Fruit fly (Drosophila melanogaster): Measurements from ENCODE around the gene Cad96Ca.

Gene Cad96Ca

DNA sequence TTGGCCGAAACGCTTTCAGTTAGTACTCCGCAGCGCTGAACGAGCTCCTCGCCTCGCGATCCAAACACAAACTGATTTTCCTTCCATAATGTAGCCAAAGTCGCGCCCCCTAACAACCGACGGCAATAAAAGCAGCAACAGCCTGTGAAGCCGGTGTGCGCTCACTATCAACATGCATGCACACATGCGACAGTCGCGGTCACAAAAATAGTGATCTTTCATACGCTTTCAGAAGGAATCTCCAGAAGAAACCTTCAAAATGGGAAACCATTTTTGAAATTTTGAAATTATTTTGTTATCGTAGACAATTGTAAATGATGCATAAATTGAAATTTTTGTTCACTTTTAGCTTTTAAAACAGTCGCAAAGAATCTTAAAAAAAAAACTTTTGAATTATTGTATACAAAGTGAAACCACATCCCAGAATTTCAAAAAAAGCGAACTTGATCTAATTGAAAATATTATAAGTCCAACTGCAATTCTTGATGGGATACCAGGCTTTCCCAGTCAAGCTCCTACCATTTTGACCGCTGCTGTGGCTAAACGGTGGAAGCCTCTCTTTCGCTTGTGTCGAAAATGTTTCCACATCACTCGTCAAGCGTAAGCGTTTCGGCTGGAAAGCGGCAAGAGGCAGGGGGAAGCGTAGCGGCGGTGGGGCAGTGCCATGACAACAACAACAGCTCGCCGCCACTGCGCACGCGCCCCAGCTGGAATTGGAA lies 24.3 kb upstream of the Cad96Ca start, which contains the start of gene Cad96Cb:
Gene Cad96Cb, minus strand, starts transcription at position 51 of the 719 bp plus-strand sequence.
- TF ChIP-seq CG15336 (GFP tag; IDR thresholded peaks at IDR 0.05) (peak; percentile 90), Sox14 (GFP tag; optimal IDR thresholded peaks at IDR 0.05) (peak; percentile 94), eg (GFP tag; IDR thresholded peaks at IDR 0.05) (peak; percentile 80; the same call in 2 of the 3 replicates), spab (GFP tag; optimal IDR thresholded peaks at IDR 0.05) (peak; percentile 93), net (GFP tag; optimal IDR thresholded peaks at IDR 0.05) (peak; percentile 94), achi (GFP tag; optimal IDR thresholded peaks at IDR 0.05) (peak; percentile 93), topi (GFP tag; optimal IDR thresholded peaks at IDR 0.05) (peak; percentile 95), svp (GFP tag) (peak; percentile 98), OdsH (GFP tag; optimal IDR thresholded peaks at IDR 0.05) (peak; percentile 93), CG34406 (GFP tag; optimal IDR thresholded peaks at IDR 0.05) (peak; percentile 89), Smox (GFP tag; optimal IDR thresholded peaks at IDR 0.05) (peak; percentile 91), Hr39 (GFP tag; optimal IDR thresholded peaks at IDR 0.05) (peak; percentile 92), fkh (GFP tag; optimal IDR thresholded peaks at IDR 0.05) (no peak), CG9139 (GFP tag; optimal IDR thresholded peaks at IDR 0.05) (peak; percentile 79), cyc (GFP tag; optimal IDR thresholded peaks at IDR 0.05) (peak; percentile 93), CG6276 (GFP tag; optimal IDR thresholded peaks at IDR 0.05) (peak; percentile 97), Lpt (GFP tag; optimal IDR thresholded peaks at IDR 0.05) (peak; percentile 92), Eip93F (GFP tag; optimal IDR thresholded peaks at IDR 0.05) (peak; percentile 50), CG8319 (GFP tag; optimal IDR thresholded peaks at IDR 0.05) (peak; percentile 89), CG11294 (GFP tag; IDR thresholded peaks at IDR 0.05) (peak; percentile 61), CG10631 (GFP tag; optimal IDR thresholded peaks at IDR 0.05) (peak; percentile 88), Eip75B (GFP tag; optimal IDR thresholded peaks at IDR 0.05) (peak; percentile 91), CG4318 (GFP tag; optimal IDR thresholded peaks at IDR 0.05) (peak; percentile 95), CG3032 (tag; optimal IDR thresholded peaks at IDR 0.05) (peak; percentile 90), CG6854 (GFP tag; optimal IDR thresholded peaks at IDR 0.05) (peak; percentile 87), Eip78C (GFP tag) (peak; percentile 99), CG7368 (GFP tag; optimal IDR thresholded peaks at IDR 0.05) (peak; percentile 80), acj6 (GFP tag; optimal IDR thresholded peaks at IDR 0.05) (peak; percentile 91), vri (GFP tag; optimal IDR thresholded peaks at IDR 0.05) (peak; percentile 79), Sox102F (GFP tag; optimal IDR thresholded peaks at IDR 0.05) (peak; percentile 92), CG8632 (GFP tag; optimal IDR thresholded peaks at IDR 0.05) (peak; percentile 89), Sox15 (GFP tag; optimal IDR thresholded peaks at IDR 0.05) (peak; percentile 84), CG10669 (GFP tag; optimal IDR thresholded peaks at IDR 0.05) (peak; percentile 89), CG8119 (GFP tag; IDR thresholded peaks at IDR 0.05) (peak; percentile 94), pdm3 (GFP tag; optimal IDR thresholded peaks at IDR 0.05) (peak; percentile 92), CG32006 (GFP tag; optimal IDR thresholded peaks at IDR 0.05) (peak; percentile 98), fd85E (GFP tag; optimal IDR thresholded peaks at IDR 0.05) (peak; percentile 57), Ets21C (GFP tag; optimal IDR thresholded peaks at IDR 0.05) (peak; percentile 86), Hr4 (GFP tag; optimal IDR thresholded peaks at IDR 0.05) (peak; percentile 96), Gug (GFP tag; IDR thresholded peaks at IDR 0.05) (peak; percentile 79), Hr38 (GFP tag; optimal IDR thresholded peaks at IDR 0.05) (peak; percentile 12), dsx (GFP tag; optimal IDR thresholded peaks at IDR 0.05; ENCODE audit: poor library complexity, severe bottlenecking) (peak; percentile 80), Blimp-1 (GFP tag; optimal IDR thresholded peaks at IDR 0.05) (peak; percentile 76), CG6792 (GFP tag; optimal IDR thresholded peaks at IDR 0.05) (peak; percentile 90), CG11902 (GFP tag; optimal IDR thresholded peaks at IDR 0.05) (peak; percentile 85), CG16779 (tag; optimal IDR thresholded peaks at IDR 0.05) (peak; percentile 92), CG1621 (tag; optimal IDR thresholded peaks at IDR 0.05) (peak; percentile 71), CG11762 (GFP tag; optimal IDR thresholded peaks at IDR 0.05; ENCODE audit: insufficient read depth) (peak; percentile 93), dac (GFP tag; optimal IDR thresholded peaks at IDR 0.05) (peak; percentile 91), Met (GFP tag; optimal IDR thresholded peaks at IDR 0.05) (peak; percentile 95), esn (GFP tag; optimal IDR thresholded peaks at IDR 0.05) (peak; percentile 95)
